Worm (Caenorhabditis elegans) whole organism, L4/young adult: ENCODE results near the gene T03G11.9.

ENCODE experiments used
- W03F9.2 ChIP-seq: fragments of 150-350 bp; optimal IDR thresholded peaks from 2 replicates; lab custom pipeline; 2014; ENCODE audit warnings: missing biosample characterization, missing genetic modification characterization
- him-1 ChIP-seq: sonication (generic microtip); optimal IDR thresholded peaks from 2 replicates; lab custom pipeline; 2016; ENCODE audit warnings: missing genotype, missing genetic modification reagents, missing genetic modification characterization, missing compliant biosample characterization

DNA sequence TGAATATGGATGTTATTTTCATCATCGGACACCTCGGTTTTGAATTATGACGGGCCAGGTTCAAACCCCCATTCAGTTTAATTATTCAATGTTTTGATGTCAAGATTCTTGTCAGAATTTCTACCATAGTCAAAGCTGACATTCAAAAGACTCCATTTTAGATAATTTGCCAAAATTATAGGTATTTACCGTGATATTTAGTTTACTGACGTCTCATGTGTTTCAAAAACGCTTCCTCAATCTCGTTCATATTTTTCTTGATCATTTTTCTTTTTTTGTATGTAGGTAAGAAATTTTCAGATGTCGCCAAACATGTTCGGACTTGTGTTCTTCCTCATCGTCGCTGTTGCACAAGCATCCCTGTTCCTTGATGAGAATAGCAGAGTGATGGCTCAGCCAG lies 21.3 kb upstream of the T03G11.9 start, which contains the start of gene EGAP5.1:
- no peak for TF ChIP-seq him-1 (tag; lab: Kevin White, UChicago)
- TF ChIP-seq W03F9.2 (tag; lab: Kevin White, UChicago), result no peak
